Worm (Caenorhabditis elegans) whole organism, L1 larva: ENCODE measurements around the gene set-25.

Experiments used
- C16A3.4 ChIP-seq: fragments of 150-350 bp; optimal IDR thresholded peaks from 2 replicates; lab custom pipeline; 2014; ENCODE audit warnings: missing biosample characterization, missing genetic modification characterization
- C34B4.2 ChIP-seq: sonication (generic microtip); optimal IDR thresholded peaks from 2 replicates; lab custom pipeline; 2017; ENCODE audit warnings: mild to moderate bottlenecking, missing genetic modification characterization, missing compliant biosample characterization
- F16B12.6 ChIP-seq: fragments of 150-350 bp; optimal IDR thresholded peaks from 2 replicates; lab custom pipeline; 2014; ENCODE audit warnings: missing biosample characterization, missing genetic modification characterization
- Y116A8C.19 ChIP-seq: sonication (generic microtip); optimal IDR thresholded peaks from 2 replicates; lab custom pipeline; 2016; ENCODE audit warnings: missing compliant biosample characterization, missing genetic modification characterization, borderline replicate concordance
- aha-1 ChIP-seq: fragments of 150-350 bp; optimal IDR thresholded peaks from 2 replicates; lab custom pipeline; 2014; ENCODE audit warnings: missing biosample characterization, missing genetic modification characterization
- ceh-8 ChIP-seq: fragments of 200-800 bp; sonication (Bioruptor generic); optimal IDR thresholded peaks from 2 replicates; lab custom pipeline; 2018; ENCODE audit warnings: mild to moderate bottlenecking, missing genetic modification characterization, moderate library complexity, missing compliant biosample characterization
- ceh-82 ChIP-seq, 3 experiments: fragments of 150-350 bp in 1 of 3; sonication (generic microtip) in 2 of 3; optimal IDR thresholded peaks; 2 replicates each; lab custom pipeline; 2014 to 2017; ENCODE audit warnings: missing biosample characterization in 3 of 3, missing genetic modification characterization in 3 of 3
- ceh-90 ChIP-seq: sonication (generic microtip); optimal IDR thresholded peaks from 2 replicates; lab custom pipeline; 2016; ENCODE audit warnings: missing genetic modification characterization, missing compliant biosample characterization
- dpl-1 ChIP-seq, 3 experiments: fragments of 150-350 bp in 2 of 3; sonication (generic microtip) in 1 of 3; optimal IDR thresholded peaks; 2 replicates each; lab custom pipeline; 2014 to 2017; ENCODE audit warnings: missing biosample characterization in 3 of 3, missing genetic modification characterization in 3 of 3, missing genetic modification reagents in 3 of 3
- efl-1 ChIP-seq, 4 experiments: fragments of 150-350 bp; optimal IDR thresholded peaks in 3 of 4; peaks in 1 of 4; 1 replicate in 1 of 4; 2 replicates in 3 of 4; lab custom pipeline; 2014; ENCODE audit warnings: missing biosample characterization in 2 of 4, missing genetic modification characterization in 2 of 4, missing genetic modification reagents in 2 of 4
- egl-27 ChIP-seq, 2 experiments: fragments of 150-350 bp in 1 of 2; sonication (generic microtip); optimal IDR thresholded peaks; 3 replicates each; lab custom pipeline; 2017 to 2018; ENCODE audit warnings: missing biosample characterization in 2 of 2, missing genetic modification characterization in 2 of 2, missing genetic modification reagents in 2 of 2
- elt-3 ChIP-seq, 6 experiments: fragments of 150-350 bp in 1 of 6; sonication (generic microtip); optimal IDR thresholded peaks; 2 replicates each; lab custom pipeline; 2017 to 2018; ENCODE audit warnings: missing biosample characterization in 6 of 6, missing genetic modification characterization in 6 of 6, inconsistent platforms in 1 of 6
- ets-5 ChIP-seq: fragments of 200-800 bp; sonication (Bioruptor generic); IDR thresholded peaks from 2 replicates; pipeline ENCODE4 v1.3.6; 2022; ENCODE audit warnings: missing genetic modification characterization, missing compliant biosample characterization
- fkh-10 ChIP-seq: sonication (generic microtip); optimal IDR thresholded peaks from 2 replicates; lab custom pipeline; 2017; ENCODE audit warnings: missing biosample characterization, missing genetic modification reagents, missing genetic modification characterization
- fkh-4 ChIP-seq: sonication (generic microtip); optimal IDR thresholded peaks from 2 replicates; lab custom pipeline; 2016; ENCODE audit warnings: missing compliant biosample characterization, missing genetic modification characterization, borderline replicate concordance
- fkh-8 ChIP-seq: sonication (generic microtip); optimal IDR thresholded peaks from 2 replicates; lab custom pipeline; 2016; ENCODE audit warnings: mild to moderate bottlenecking, missing genetic modification characterization, missing compliant biosample characterization
- grh-1 ChIP-seq: fragments of 200-800 bp; sonication (Bioruptor generic); IDR thresholded peaks from 2 replicates; pipeline ENCODE4 v1.3.6; 2022; ENCODE audit warnings: missing genetic modification reagents, missing genetic modification characterization, missing compliant biosample characterization
- hlh-4 ChIP-seq: sonication (generic microtip); optimal IDR thresholded peaks from 2 replicates; lab custom pipeline; 2016; ENCODE audit warnings: mild to moderate bottlenecking, missing genetic modification characterization, missing compliant biosample characterization
- hpl-2 ChIP-seq: fragments of 150-350 bp; optimal IDR thresholded peaks from 2 replicates; lab custom pipeline; 2014; ENCODE audit warnings: missing biosample characterization, missing genetic modification reagents, missing genetic modification characterization
- lin-14 ChIP-seq: fragments of 200-800 bp; sonication (Bioruptor generic); optimal IDR thresholded peaks from 2 replicates; lab custom pipeline; 2018; ENCODE audit warnings: mild to moderate bottlenecking, missing genetic modification characterization, moderate library complexity, missing compliant biosample characterization
- lin-15B ChIP-seq: fragments of 150-350 bp; sonication (generic microtip); optimal IDR thresholded peaks from 3 replicates; lab custom pipeline; 2014; ENCODE audit warnings: missing biosample characterization, missing genetic modification characterization
- lsy-2 ChIP-seq, 2 experiments: fragments of 150-350 bp; optimal IDR thresholded peaks; 2 replicates each; lab custom pipeline; 2014; ENCODE audit warnings: missing biosample characterization in 2 of 2, missing genetic modification characterization in 2 of 2
- mdl-1 ChIP-seq, 2 experiments: fragments of 150-350 bp; optimal IDR thresholded peaks; 2 replicates each; lab custom pipeline; 2014 to 2017; ENCODE audit warnings: missing biosample characterization in 2 of 2, missing genetic modification characterization in 2 of 2, inconsistent platforms in 1 of 2
- mep-1 ChIP-seq: fragments of 150-350 bp; optimal IDR thresholded peaks from 2 replicates; lab custom pipeline; 2014; ENCODE audit warnings: missing biosample characterization, missing genetic modification characterization
- nhr-11 ChIP-seq: fragments of 150-350 bp; optimal IDR thresholded peaks from 2 replicates; lab custom pipeline; 2014; ENCODE audit warnings: missing biosample characterization, missing genetic modification characterization
- nhr-237 ChIP-seq: fragments of 150-350 bp; optimal IDR thresholded peaks from 2 replicates; lab custom pipeline; 2014; ENCODE audit warnings: missing biosample characterization, missing genetic modification characterization
- nhr-47 ChIP-seq: sonication (generic microtip); optimal IDR thresholded peaks from 2 replicates; lab custom pipeline; 2016; ENCODE audit warnings: mild to moderate bottlenecking, missing genetic modification characterization, moderate library complexity, missing compliant biosample characterization
- nhr-71 ChIP-seq: sonication (generic microtip); optimal IDR thresholded peaks from 2 replicates; lab custom pipeline; 2016; ENCODE audit warnings: mild to moderate bottlenecking, missing genetic modification characterization, moderate library complexity, missing compliant biosample characterization
- nhr-76 ChIP-seq: sonication (generic microtip); optimal IDR thresholded peaks from 2 replicates; lab custom pipeline; 2017; ENCODE audit warnings: missing biosample characterization, missing genetic modification characterization
- nhr-77 ChIP-seq: fragments of 150-350 bp; optimal IDR thresholded peaks from 2 replicates; lab custom pipeline; 2014; ENCODE audit warnings: missing biosample characterization, missing genetic modification characterization
- nhr-84 ChIP-seq: sonication (generic microtip); optimal IDR thresholded peaks from 2 replicates; lab custom pipeline; 2017; ENCODE audit warnings: missing biosample characterization, missing genetic modification characterization
- nhr-85 ChIP-seq: sonication (generic microtip); peaks from one replicate; lab custom pipeline; 2016; ENCODE audit warnings: missing genetic modification characterization, inconsistent platforms, missing compliant biosample characterization
- nhr-90 ChIP-seq: sonication (generic microtip); optimal IDR thresholded peaks from 2 replicates; lab custom pipeline; 2016; ENCODE audit warnings: mild to moderate bottlenecking, missing genetic modification characterization, missing compliant biosample characterization; ENCODE audit not compliant: poor library complexity
- pag-3 ChIP-seq: sonication (generic microtip); optimal IDR thresholded peaks from 2 replicates; lab custom pipeline; 2017; ENCODE audit warnings: missing genetic modification characterization, mild to moderate bottlenecking, missing compliant biosample characterization, antibody characterized with exemption, borderline replicate concordance; ENCODE audit not compliant: insufficient read depth
- snu-23 ChIP-seq: sonication (generic microtip); optimal IDR thresholded peaks from 2 replicates; lab custom pipeline; 2016; ENCODE audit warnings: missing genetic modification characterization, missing compliant biosample characterization
- sptf-1 ChIP-seq: fragments of 150-350 bp; optimal IDR thresholded peaks from 2 replicates; lab custom pipeline; 2014; ENCODE audit warnings: missing biosample characterization, missing genetic modification characterization
- swsn-7 ChIP-seq: sonication (generic microtip); optimal IDR thresholded peaks from 2 replicates; lab custom pipeline; 2016; ENCODE audit warnings: missing genetic modification characterization, missing compliant biosample characterization
- tbx-2 ChIP-seq: sonication (generic microtip); optimal IDR thresholded peaks from 2 replicates; lab custom pipeline; 2016; ENCODE audit warnings: missing genetic modification characterization, missing compliant biosample characterization
- unc-130 ChIP-seq: fragments of 150-350 bp; optimal IDR thresholded peaks from 2 replicates; lab custom pipeline; 2017; ENCODE audit warnings: missing biosample characterization, missing genetic modification characterization, inconsistent platforms
- unc-86 ChIP-seq: sonication (generic microtip); optimal IDR thresholded peaks from 2 replicates; lab custom pipeline; 2016; ENCODE audit warnings: missing genetic modification characterization, missing compliant biosample characterization
- zip-4 ChIP-seq: fragments of 200-800 bp; sonication (Bioruptor generic); optimal IDR thresholded peaks from 2 replicates; lab custom pipeline; 2018; ENCODE audit warnings: mild to moderate bottlenecking, missing genetic modification characterization, moderate library complexity, missing compliant biosample characterization

Gene set-25

DNA sequence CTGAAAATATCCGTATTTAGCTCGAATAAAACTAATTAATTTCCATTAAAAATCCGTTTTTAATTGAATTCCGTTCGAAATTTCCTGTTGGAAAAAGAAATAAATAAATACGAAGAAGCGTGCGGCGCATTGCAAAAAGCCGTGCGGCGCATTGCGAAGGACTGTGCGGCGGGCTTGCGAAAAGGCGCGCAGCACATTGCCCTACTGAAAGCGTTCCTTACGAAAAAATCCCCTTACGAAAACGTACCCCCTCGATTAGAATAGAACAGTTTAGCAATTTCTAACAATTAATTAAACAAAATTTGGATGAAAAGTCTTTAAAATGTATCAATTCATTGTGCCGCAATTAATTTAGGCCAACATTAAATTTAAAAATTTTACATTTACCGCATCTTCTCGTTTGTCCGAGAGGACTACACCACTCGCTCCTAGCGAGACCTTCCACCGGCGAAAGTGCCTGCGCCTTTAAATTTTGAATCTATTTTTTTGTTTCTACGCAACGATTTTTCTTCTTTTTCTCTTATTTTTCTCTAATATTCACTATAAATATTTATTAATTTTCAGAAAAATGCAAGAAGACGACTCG, 3.5 kb upstream of the set-25 start, which contains the start of gene npp-18 (continued):
- peak; percentile 70 for TF ChIP-seq unc-130
- peak; percentile 69 for TF ChIP-seq tbx-2
- TF ChIP-seq lsy-2 (tag; optimal IDR thresholded peaks at IDR 0.05; lab: Kevin White, UChicago) = peak; percentile 81 to 82
- TF ChIP-seq F16B12.6 = peak; percentile 22
- peak; percentile 80 for TF ChIP-seq lin-15B (tag; lab: Kevin White, UChicago)
- peak; percentile 77 to 89 (median 85) for TF ChIP-seq dpl-1 (GFP tag; optimal IDR thresholded peaks at IDR 0.05; lab: Kevin White, UChicago)

DNA sequence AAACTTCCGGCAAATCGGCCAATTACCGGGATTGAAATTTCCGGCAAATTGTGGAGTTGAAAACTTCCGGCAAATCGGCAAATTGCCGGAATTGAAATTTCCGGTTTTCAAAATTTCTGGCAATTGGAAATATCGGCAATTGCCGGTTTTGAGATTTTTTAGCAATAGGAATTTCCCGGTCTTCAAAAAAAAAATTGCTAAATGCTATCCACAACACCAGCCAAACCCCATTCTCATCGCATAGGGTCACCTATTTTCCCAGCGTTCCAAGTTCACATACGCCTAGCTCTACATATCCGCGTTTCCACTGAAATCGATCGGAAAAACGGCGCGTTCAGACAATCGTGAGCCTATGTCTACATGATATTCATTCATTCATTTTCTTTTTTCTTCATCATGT, 7.5 kb downstream of the set-25 start, which contains the start of gene F56A8.8:
F56A8.8 (plus strand) TSS at position 301 of the 400 bp plus-strand sequence.
- TF ChIP-seq grh-1 = 0 out of 2 replicates have a peak, but pooled peaks have one; percentile 17
- TF ChIP-seq ets-5 (GFP tag; lab: Robert Waterston, UW) = no peak
- TF ChIP-seq efl-1 (optimal IDR thresholded peaks at IDR 0.05; lab: Kevin White, UChicago) = no peak
- peak in 1 of 2 experiments; percentile 16 for TF ChIP-seq efl-1 (GFP tag; optimal IDR thresholded peaks at IDR 0.05 in 1 of 2; lab: Kevin White, UChicago)

DNA sequence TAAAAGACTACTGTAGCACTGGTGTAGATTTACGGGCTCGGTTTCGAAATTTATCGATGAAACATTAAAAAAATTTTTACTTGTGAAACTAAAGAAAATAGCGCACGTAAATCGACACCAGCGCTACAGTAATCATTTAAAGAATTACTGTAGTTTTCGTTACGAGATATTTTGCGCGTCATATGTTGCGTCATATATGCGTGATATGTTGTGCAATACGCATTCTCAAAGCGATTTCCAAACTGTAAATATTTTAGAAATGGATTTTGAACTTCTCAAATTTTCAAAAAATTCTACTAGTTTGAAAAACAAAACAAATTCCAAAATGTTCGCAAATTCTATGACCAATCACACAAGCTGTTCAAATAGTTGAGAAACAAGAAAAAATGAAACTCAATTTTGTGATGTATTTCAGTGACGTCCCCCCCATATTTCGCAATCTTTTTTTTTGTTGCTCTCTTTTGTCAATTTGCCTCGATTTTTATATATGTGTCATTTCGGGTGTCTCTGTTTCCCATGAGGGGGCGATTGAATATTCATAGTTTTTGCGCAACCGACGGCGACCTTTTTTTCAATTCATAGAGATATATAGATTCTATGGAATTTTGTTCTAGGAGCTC, 14.9 kb downstream of the set-25 start:
- no peak for TF ChIP-seq nhr-85 (tag; lab: Kevin White, UChicago)
- peak in 1 of 3 experiments; percentile 24 for TF ChIP-seq ceh-82 (tag; optimal IDR thresholded peaks at IDR 0.05; lab: Kevin White, UChicago)
- peak; percentile 59 for TF ChIP-seq zip-4 (GFP tag; lab: Kevin White, UChicago)
- peak; percentile 3 for TF ChIP-seq nhr-71 (tag; lab: Kevin White, UChicago)
- peak; percentile 38 for TF ChIP-seq fkh-10 (GFP tag; lab: Kevin White, UChicago)
- peak in 1 of 2 experiments; percentile 29 for TF ChIP-seq lsy-2 (tag; optimal IDR thresholded peaks at IDR 0.05; lab: Kevin White, UChicago)
- peak; percentile 62 for TF ChIP-seq lin-14 (GFP tag; lab: Kevin White, UChicago)
- TF ChIP-seq unc-86 (tag; lab: Kevin White, UChicago) = peak; percentile 36
- no peak for TF ChIP-seq fkh-4 (tag; lab: Kevin White, UChicago)
- TF ChIP-seq mdl-1 (tag; optimal IDR thresholded peaks at IDR 0.05; lab: Kevin White, UChicago) = no peak

DNA sequence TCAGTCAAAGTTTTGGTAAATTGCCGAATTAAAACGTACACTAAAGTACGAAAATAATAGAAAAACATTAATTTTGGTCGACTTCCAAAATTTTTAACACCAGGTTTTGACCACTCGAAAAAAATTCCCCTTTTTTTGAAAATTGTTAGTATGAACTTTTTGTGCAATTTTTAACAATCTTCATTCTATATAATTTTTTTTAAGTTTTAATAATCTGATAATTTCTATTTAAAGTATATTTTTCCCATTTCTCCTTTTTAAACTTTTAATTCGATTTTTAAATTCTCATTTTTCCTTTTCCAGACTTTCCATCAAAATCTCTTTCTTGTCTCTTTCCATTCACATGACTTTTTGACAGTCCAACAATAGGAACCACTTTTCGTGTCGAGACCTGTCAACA, 15.9 kb downstream of the set-25 start, which contains the start of gene unc-64:
unc-64 (plus strand) TSS at position 301 of the 400 bp plus-strand sequence.
- no peak for TF ChIP-seq swsn-7 (tag; lab: Kevin White, UChicago)
- TF ChIP-seq C34B4.2 (tag; lab: Kevin White, UChicago) = no peak
- TF ChIP-seq fkh-8 (tag; lab: Kevin White, UChicago) = no peak
- no peak for TF ChIP-seq dpl-1 (GFP tag; optimal IDR thresholded peaks at IDR 0.05; lab: Kevin White, UChicago)
- TF ChIP-seq ceh-90 (tag; lab: Kevin White, UChicago) = no peak
- no peak for TF ChIP-seq nhr-76 (tag; lab: Kevin White, UChicago)
- TF ChIP-seq sptf-1 = no peak
- no peak for TF ChIP-seq ceh-8 (GFP tag; lab: Kevin White, UChicago)
- TF ChIP-seq unc-86 (tag; lab: Kevin White, UChicago) = no peak
- TF ChIP-seq F16B12.6 = no peak
- no peak for TF ChIP-seq grh-1
- TF ChIP-seq fkh-10 (GFP tag; lab: Kevin White, UChicago) = no peak
- TF ChIP-seq egl-27 (tag; optimal IDR thresholded peaks at IDR 0.05; lab: Kevin White, UChicago) = no peak
- TF ChIP-seq pag-3 (tag; lab: Kevin White, UChicago) = no peak
- no peak for TF ChIP-seq nhr-84 (tag; lab: Kevin White, UChicago)
- TF ChIP-seq nhr-77 (tag; lab: Kevin White, UChicago) = no peak

DNA sequence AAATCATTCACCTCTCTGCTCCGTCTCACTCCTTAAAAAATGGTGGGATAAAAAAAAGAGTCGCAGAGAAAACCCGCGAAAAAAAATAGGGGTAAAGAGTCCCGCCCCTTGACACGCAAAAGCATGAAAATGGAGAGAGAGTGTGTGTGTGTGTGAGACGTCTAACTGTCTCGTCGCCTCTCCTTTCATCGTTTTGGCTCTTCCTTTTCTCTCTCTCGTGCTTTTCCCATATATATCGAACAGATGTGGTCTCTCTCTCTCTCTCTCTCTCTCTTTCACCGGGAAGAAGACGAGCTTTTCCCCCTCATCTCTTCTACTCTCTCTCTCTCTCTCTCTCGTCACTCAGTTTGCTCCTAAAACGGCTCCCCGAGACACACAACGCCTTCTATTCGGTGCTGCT, 17.1 kb downstream of the set-25 start:
- peak in 1 of 2 experiments; percentile 47 for TF ChIP-seq mdl-1 (tag; optimal IDR thresholded peaks at IDR 0.05; lab: Kevin White, UChicago)
- TF ChIP-seq snu-23 (GFP tag; lab: Kevin White, UChicago) = peak; percentile 82
- peak; percentile 5 for TF ChIP-seq mep-1 (tag; lab: Kevin White, UChicago)
- no peak for TF ChIP-seq nhr-11
- peak; percentile 2 for TF ChIP-seq C16A3.4
- no peak for TF ChIP-seq nhr-90
- no peak for TF ChIP-seq C34B4.2 (tag; lab: Kevin White, UChicago)
- peak; percentile 83 for TF ChIP-seq tbx-2
- TF ChIP-seq Y116A8C.19 = no peak
- no peak for TF ChIP-seq aha-1 (tag; lab: Kevin White, UChicago)
- TF ChIP-seq hlh-4 = no peak
- no peak for TF ChIP-seq elt-3 (tag; optimal IDR thresholded peaks at IDR 0.05; lab: Kevin White, UChicago)
- no peak for TF ChIP-seq nhr-84 (tag; lab: Kevin White, UChicago)
- TF ChIP-seq sptf-1 = no peak
- no peak for TF ChIP-seq nhr-237 (tag; lab: Kevin White, UChicago)
- TF ChIP-seq nhr-47 (tag; lab: Kevin White, UChicago) = peak; percentile 85
- TF ChIP-seq dpl-1 (GFP tag; optimal IDR thresholded peaks at IDR 0.05; lab: Kevin White, UChicago) = peak; percentile 31 to 45 (median 37)
- TF ChIP-seq hpl-2 (GFP tag; lab: Kevin White, UChicago) = no peak
